Fruit fly (Drosophila melanogaster) ovary, adult (tissue): ENCODE measurements around the gene CG45105.
"Not testable (repeated sequence)": the region's sequence is repeated elsewhere in the genome, so short reads cannot be mapped to it uniquely, and the experiment has no call there.

Experiments used
- CG17801 ChIP-seq: fragments of 200-800 bp; optimal IDR thresholded peaks from 2 replicates; lab custom pipeline; 2019; ENCODE audit warnings: missing biosample characterization, mild to moderate bottlenecking, missing genetic modification characterization, moderate library complexity; ENCODE audit not compliant: partially characterized antibody

The CG45105 gene

DNA sequence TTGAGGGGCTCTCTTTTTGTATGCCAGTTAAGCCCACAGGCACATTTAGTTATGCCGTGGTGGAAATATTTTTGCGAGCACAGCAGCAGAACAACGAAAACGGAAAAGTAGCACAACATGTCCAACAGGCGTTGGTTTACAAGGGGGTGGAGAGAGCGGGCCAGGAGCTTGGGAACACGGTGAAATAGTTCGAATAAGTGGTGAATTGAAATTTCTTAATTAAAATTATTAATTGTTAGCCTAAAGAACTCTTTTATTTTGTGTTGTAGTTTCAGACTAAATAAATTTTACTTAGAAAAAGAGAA is 2.4 kb upstream of the CG45105 start:
- TF ChIP-seq CG17801 (GFP tag; lab: Kevin White, UChicago) = no peak

DNA sequence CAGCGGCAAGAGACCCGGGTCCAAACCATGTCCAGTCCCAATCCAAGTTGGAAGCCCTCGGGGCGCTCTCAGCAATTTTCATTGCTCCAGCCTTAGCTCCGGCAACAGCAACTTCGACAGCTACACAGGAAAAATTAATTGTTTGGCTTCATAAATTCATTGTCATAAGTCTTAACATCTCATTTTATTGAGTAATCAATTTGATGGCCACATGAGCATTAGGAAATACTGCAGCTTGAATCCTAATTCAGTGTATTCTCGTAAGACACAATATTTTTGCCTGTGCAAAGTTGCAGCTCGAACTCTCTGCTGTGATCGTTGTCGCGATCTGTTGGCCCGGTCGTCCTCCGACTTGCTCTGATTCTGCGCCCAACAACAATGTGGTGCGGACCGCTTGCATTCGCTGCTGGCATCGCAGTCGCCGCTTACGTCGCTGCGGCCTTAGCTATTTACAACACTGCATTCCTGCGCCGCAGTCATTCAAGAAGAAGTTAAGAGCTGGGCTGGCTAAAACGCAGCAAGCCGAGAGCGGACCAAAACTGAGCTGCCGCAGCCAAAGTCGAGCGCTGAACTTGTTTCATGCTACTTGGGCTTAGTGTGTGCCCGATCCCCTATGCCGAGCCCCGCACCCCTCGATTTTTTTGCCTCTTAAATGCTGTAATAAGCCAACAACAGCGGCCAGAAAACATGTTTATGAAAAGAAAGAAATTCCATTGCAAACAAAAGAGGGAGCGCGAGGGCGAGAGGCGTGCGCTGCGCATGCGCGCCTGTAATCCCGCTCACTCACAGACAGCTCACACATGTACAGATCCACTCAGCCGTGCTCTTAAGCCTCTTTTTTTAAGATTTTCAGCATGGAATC is 1.8 kb upstream of the CG45105 start:
- no peak for TF ChIP-seq CG17801 (GFP tag; lab: Kevin White, UChicago)

DNA sequence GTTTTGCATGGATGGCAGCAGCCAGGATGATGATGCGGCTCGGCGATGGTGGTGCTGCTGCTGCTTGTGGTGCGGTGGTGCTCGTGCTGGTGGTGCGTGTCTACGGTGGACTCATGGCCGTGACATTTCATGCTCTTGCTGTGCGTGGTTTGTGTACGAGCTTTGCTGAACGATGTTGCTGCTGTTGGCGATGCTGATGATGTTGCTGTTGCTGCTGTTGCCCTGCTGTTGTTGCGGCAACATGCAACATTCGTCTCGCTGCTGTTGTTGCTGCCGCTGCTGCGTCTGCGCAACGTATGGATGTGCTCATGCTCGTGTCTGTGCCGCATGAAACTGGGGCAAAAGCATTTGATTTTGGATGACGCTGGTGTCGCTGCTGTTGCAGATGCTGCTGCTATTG is 4.6 kb downstream of the CG45105 start:
- no peak for TF ChIP-seq CG17801 (GFP tag; lab: Kevin White, UChicago)

DNA sequence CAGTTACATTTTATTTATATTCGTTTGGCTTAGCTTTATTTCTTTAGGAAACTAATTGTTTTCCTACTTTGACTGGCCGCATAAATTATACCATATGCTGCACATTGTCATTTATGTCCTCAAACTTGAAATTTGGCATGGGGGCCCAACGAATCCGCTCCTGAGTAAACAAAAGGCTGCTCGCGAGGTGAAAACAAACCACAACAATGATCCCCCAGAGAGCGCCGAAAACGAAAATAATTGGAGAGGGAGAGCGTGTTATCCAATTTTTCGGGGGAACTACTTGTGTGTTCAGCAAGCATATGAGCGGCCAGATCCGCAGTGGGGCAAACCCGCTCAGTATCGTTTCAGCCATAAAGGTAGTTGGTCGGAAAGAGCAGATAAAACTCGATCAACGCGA is 9.7 kb downstream of the CG45105 start, which contains the start of gene EndoU:
EndoU (plus strand) TSS at position 301 of the 400 bp plus-strand sequence.
- TF ChIP-seq CG17801 (GFP tag; lab: Kevin White, UChicago) = not testable (repeated sequence)

DNA sequence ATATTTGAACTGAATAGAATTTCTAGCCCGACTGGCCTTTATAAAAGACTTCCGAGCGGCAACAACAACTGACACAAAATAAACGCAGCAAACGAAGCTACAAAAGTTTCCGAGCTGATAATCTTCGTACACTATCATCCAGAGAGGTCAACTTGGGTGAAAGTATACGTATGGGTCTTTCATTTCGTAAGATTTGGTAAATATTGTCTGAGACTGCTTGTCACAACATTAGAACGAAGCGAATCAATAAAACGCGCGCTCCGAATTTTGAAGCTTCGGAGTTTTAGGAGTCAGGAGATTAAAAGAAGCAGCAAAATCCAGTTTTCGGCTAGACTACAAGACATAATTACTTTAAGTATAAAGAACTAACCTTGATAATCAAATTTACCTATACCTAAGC is 13.3 kb downstream of the CG45105 start, which contains the start of gene glob1:
glob1 (minus strand) TSS at position 101 of the 400 bp plus-strand sequence.
- TF ChIP-seq CG17801 (GFP tag; lab: Kevin White, UChicago) = not testable (repeated sequence)

DNA sequence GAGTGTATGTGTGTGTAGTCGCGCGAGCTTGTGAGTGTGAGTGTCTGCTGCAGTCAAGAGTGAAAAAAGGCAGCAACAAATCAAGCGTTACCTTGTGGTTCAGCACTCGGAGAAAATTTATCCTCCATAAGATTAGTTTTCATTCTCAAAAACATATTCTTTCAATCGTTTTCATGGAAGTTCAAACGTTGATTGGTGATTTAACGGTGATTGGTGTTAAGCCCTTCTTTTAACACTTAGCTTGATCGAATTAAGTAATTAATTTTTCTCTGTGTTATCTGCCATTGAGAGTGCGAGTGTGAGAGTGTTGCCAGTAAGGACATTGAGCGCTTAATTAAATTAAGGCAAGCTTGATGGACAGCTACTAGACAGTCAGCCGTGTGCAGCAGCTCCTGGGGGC is 18.2 kb downstream of the CG45105 start:
- no peak for TF ChIP-seq CG17801 (GFP tag; lab: Kevin White, UChicago)

DNA sequence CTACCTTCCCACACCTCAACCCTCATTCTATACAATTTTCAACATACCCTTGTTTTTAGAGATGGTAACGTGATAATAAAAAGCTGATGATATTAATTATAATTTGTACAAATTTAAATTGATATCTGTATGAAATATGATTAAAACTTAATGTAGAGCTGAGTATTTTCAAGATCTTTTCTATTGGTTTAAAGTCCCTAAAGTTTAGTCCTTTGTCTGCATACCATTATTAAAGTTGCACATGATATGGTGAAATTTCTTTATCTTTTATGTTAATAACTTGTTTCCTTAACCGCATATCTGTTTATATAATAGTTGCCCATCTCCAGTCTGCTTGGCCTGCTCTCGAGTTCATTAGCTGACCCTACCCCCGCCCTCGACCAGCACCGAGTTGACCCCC is 19.5 kb downstream of the CG45105 start:
- TF ChIP-seq CG17801 (GFP tag; lab: Kevin White, UChicago) = no peak

DNA sequence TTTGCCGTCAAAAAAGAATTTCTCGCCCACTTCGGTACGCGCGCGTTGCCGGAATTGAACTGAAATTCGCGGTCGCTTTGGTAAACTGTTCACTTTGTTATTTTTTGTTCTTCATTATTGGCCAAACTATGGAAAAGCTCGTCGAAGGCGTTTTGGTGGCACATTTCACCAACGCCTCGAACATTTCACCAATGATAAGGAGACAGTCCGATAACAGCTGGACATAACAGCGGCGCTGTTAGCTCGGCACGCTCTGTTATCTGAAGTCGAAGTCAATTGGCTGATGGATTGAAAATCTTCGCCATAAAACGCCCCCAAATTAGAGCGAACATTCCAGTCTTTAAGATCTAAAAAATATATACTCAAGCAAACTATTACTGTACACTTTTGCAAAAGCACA is 21.8 kb downstream of the CG45105 start, which contains the start of gene CG14877:
CG14877 (minus strand) TSS at position 101 of the 400 bp plus-strand sequence.
- no peak for TF ChIP-seq CG17801 (GFP tag; lab: Kevin White, UChicago)

DNA sequence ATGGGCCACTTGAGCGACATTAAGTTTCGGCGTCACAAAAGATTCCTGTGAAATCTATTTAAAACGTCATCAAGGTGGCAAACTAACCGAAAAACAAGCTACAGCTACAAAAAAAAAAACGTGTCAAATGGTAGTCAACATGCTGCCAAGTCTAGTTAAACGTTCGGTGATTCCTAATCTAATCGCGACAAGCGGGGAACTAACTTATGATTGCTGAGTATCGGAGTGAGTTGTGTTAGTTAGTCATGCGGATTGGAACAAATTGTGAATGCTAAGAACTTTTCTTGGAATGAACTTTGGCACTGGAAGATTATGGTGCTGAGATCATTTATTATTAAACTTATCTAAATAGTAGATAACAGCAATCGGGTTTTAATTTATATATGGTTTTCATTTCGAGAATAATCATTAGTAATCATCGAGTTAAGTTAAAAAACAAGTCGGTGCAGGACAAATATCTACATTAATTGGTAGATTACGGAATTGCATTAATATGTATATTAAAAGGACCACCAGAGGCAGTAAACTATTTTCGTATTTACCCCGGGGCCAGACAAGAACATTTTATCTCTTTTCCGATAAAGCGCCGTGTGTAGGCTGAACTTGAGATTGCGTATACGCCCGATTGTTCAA is 26.5 kb downstream of the CG45105 start:
- TF ChIP-seq CG17801 (GFP tag; lab: Kevin White, UChicago) = no peak

DNA sequence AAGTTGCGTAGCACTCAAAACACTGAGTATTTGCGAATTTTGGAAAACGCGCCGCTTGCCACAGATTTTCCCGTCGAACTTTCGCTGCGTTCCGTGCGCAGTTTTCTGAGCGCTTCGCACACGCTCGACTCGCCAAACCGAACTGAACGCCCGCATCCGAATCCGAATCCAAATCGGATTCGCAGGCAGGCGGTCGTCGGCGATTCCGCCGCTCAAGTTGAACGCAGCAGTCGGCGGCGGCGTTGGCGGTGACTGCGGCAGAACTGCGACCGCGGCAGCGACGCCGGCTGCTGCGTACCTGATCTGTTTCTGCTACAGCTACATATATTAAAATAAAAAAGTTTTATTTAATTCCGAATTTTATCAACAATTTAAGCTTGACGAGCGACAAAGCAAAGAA is 42.2 kb downstream of the CG45105 start, which contains the start of gene CG31183:
CG31183 (minus strand) TSS at position 329 of the 400 bp plus-strand sequence.
- no peak for TF ChIP-seq CG17801 (GFP tag; lab: Kevin White, UChicago)

DNA sequence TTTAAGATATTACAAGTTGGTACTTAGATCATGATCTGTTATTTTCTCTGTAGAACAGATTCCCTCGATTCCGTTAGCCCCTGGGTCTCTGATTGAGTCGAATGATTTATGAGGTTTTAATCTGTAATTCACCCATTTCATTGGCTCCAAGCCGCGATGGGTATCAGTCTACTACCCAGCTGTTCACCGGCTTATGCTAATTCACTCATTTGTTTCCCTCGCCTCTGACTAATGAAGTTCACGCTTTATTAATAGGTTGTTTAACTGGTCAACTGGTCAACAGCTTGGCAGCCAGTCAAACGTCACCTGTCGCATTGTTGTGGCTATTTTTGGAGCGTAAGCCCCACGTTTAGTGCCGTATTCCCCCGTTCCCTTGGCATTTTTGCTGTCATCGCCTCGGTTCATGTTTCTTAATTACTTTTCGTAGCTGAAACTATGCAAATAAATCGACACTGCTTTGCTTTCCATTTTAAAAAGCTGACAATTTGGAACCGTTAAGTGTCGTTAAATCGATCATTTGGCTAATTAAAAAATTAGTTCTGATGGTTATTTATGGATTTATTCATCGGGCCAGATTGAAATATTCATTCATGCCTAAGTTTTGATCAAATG is 44.9 kb downstream of the CG45105 start:
- TF ChIP-seq CG17801 (GFP tag; lab: Kevin White, UChicago) = no peak
